Worm (Caenorhabditis elegans) whole organism, early embryonic: Measurements from ENCODE around the gene F56A8.9.

ENCODE experiments used
- ama-1 ChIP-seq: fragments of 150-350 bp; optimal IDR thresholded peaks from 2 replicates; lab custom pipeline; 2014
- ceh-13 ChIP-seq: fragments of 200-800 bp; sonication (Bioruptor generic); optimal IDR thresholded peaks from 2 replicates; lab custom pipeline; 2018; ENCODE audit warnings: mild to moderate bottlenecking, missing genetic modification characterization, missing compliant biosample characterization
- ets-7 ChIP-seq: sonication (generic microtip); optimal IDR thresholded peaks from 2 replicates; lab custom pipeline; 2016; ENCODE audit warnings: missing genotype, missing genetic modification characterization, missing compliant biosample characterization
- sea-1 ChIP-seq: fragments of 200-800 bp; sonication (Bioruptor generic); conservative IDR thresholded peaks from 2 replicates; pipeline ENCODE4 v1.3.6; 2022; ENCODE audit warnings: missing genetic modification characterization, missing compliant biosample characterization

- TF ChIP-seq ama-1 (lab: Kevin White, UChicago) (no peak), ets-7 (tag; lab: Kevin White, UChicago) (no peak), sea-1 (GFP tag; lab: Robert Waterston, UW) (no peak), ceh-13 (GFP tag; lab: Kevin White, UChicago) (no peak)
Measured at ce11 chrIII:13267046-13267445, 12.6 kb downstream of the F56A8.9 start.
